Fruit fly (Drosophila melanogaster) Kc167 (cell line): ENCODE data around the gene Neos.

Source experiments
- Myc ChIP-seq: fragments of >200 bp; optimal IDR thresholded peaks from 2 replicates; lab custom pipeline; 2017; ENCODE audit warnings: missing external identifiers
- Sin3A ChIP-seq: fragments of >200 bp; optimal IDR thresholded peaks from 2 replicates; lab custom pipeline; 2018; ENCODE audit warnings: missing external identifiers
- h ChIP-seq: fragments of >200 bp; optimal IDR thresholded peaks from 3 replicates; lab custom pipeline; 2018; ENCODE audit warnings: missing external identifiers
- insv ChIP-seq: fragments of >200 bp; optimal IDR thresholded peaks from 3 replicates; lab custom pipeline; 2018; ENCODE audit warnings: missing external identifiers
- psq ChIP-seq: fragments of >200 bp; optimal IDR thresholded peaks from 2 replicates; lab custom pipeline; 2017; ENCODE audit warnings: missing external identifiers
- ttk ChIP-seq: sonication (Bioruptor generic); optimal IDR thresholded peaks from 2 replicates; lab custom pipeline; 2017; ENCODE audit warnings: missing external identifiers

The Neos gene

dm6 chr3L:7283541-7283940, 42.1 kb downstream of the Neos start:
- TF ChIP-seq Sin3A = no peak
- no peak for TF ChIP-seq Myc (lab: Kevin White, UChicago)
- no peak for TF ChIP-seq ttk (lab: Kevin White, UChicago)
- TF ChIP-seq insv = no peak
- TF ChIP-seq psq (lab: Kevin White, UChicago) = no peak
- no peak for TF ChIP-seq h (lab: Kevin White, UChicago)
